Worm (Caenorhabditis elegans) whole organism, L1 larva: Measurements from ENCODE around the gene smg-6.

Experiments used
- C16A3.4 ChIP-seq: fragments of 150-350 bp; optimal IDR thresholded peaks from 2 replicates; lab custom pipeline; 2014; ENCODE audit warnings: missing biosample characterization, missing genetic modification characterization
- F16B12.6 ChIP-seq: fragments of 150-350 bp; optimal IDR thresholded peaks from 2 replicates; lab custom pipeline; 2014; ENCODE audit warnings: missing biosample characterization, missing genetic modification characterization
- Y116A8C.19 ChIP-seq: sonication (generic microtip); optimal IDR thresholded peaks from 2 replicates; lab custom pipeline; 2016; ENCODE audit warnings: missing compliant biosample characterization, missing genetic modification characterization, borderline replicate concordance
- aly-2 ChIP-seq: fragments of 150-350 bp; optimal IDR thresholded peaks from 2 replicates; lab custom pipeline; 2014; ENCODE audit warnings: missing biosample characterization, missing genetic modification characterization
- blmp-1 ChIP-seq: fragments of 150-350 bp; optimal IDR thresholded peaks from 2 replicates; lab custom pipeline; 2014; ENCODE audit warnings: missing biosample characterization, missing genetic modification characterization
- ceh-82 ChIP-seq, 3 experiments: fragments of 150-350 bp in 1 of 3; sonication (generic microtip) in 2 of 3; optimal IDR thresholded peaks; 2 replicates each; lab custom pipeline; 2014 to 2017; ENCODE audit warnings: missing biosample characterization in 3 of 3, missing genetic modification characterization in 3 of 3
- ceh-88 ChIP-seq: fragments of 200-800 bp; sonication (Bioruptor generic); IDR thresholded peaks from 2 replicates; pipeline ENCODE4 v1.3.6; 2022; ENCODE audit warnings: missing genetic modification characterization, missing compliant biosample characterization
- dpl-1 ChIP-seq, 3 experiments: fragments of 150-350 bp in 2 of 3; sonication (generic microtip) in 1 of 3; optimal IDR thresholded peaks; 2 replicates each; lab custom pipeline; 2014 to 2017; ENCODE audit warnings: missing biosample characterization in 3 of 3, missing genetic modification characterization in 3 of 3, missing genetic modification reagents in 3 of 3
- efl-1 ChIP-seq, 4 experiments: fragments of 150-350 bp; optimal IDR thresholded peaks in 3 of 4; peaks in 1 of 4; 1 replicate in 1 of 4; 2 replicates in 3 of 4; lab custom pipeline; 2014; ENCODE audit warnings: missing biosample characterization in 2 of 4, missing genetic modification characterization in 2 of 4, missing genetic modification reagents in 2 of 4
- egl-27 ChIP-seq, 2 experiments: fragments of 150-350 bp in 1 of 2; sonication (generic microtip); optimal IDR thresholded peaks; 3 replicates each; lab custom pipeline; 2017 to 2018; ENCODE audit warnings: missing biosample characterization in 2 of 2, missing genetic modification characterization in 2 of 2, missing genetic modification reagents in 2 of 2
- hlh-17 ChIP-seq: fragments of 200-800 bp; sonication (Bioruptor generic); optimal IDR thresholded peaks from 2 replicates; lab custom pipeline; 2018; ENCODE audit warnings: missing genetic modification characterization, mild to moderate bottlenecking, missing compliant biosample characterization, moderate library complexity, borderline replicate concordance
- hlh-4 ChIP-seq: sonication (generic microtip); optimal IDR thresholded peaks from 2 replicates; lab custom pipeline; 2016; ENCODE audit warnings: mild to moderate bottlenecking, missing genetic modification characterization, missing compliant biosample characterization
- jun-1 ChIP-seq: fragments of 150-350 bp; optimal IDR thresholded peaks from 2 replicates; lab custom pipeline; 2014; ENCODE audit warnings: missing biosample characterization, missing genetic modification reagents, missing genetic modification characterization
- lin-13 ChIP-seq: fragments of 150-350 bp; optimal IDR thresholded peaks from 2 replicates; lab custom pipeline; 2014; ENCODE audit warnings: missing biosample characterization, missing genetic modification reagents, missing genetic modification characterization
- lin-14 ChIP-seq: fragments of 200-800 bp; sonication (Bioruptor generic); optimal IDR thresholded peaks from 2 replicates; lab custom pipeline; 2018; ENCODE audit warnings: mild to moderate bottlenecking, missing genetic modification characterization, moderate library complexity, missing compliant biosample characterization
- lin-35 ChIP-seq, 2 experiments: fragments of 150-350 bp; optimal IDR thresholded peaks; 2 replicates each; lab custom pipeline; 2014; ENCODE audit warnings: missing biosample characterization in 2 of 2, missing genetic modification characterization in 2 of 2, missing genetic modification reagents in 2 of 2
- lin-39 ChIP-seq: fragments of 150-350 bp; optimal IDR thresholded peaks from 2 replicates; lab custom pipeline; 2014; ENCODE audit warnings: missing biosample characterization, missing genetic modification reagents, missing genetic modification characterization
- lir-3 ChIP-seq: sonication (generic microtip); optimal IDR thresholded peaks from 2 replicates; lab custom pipeline; 2016; ENCODE audit warnings: mild to moderate bottlenecking, missing genetic modification characterization, moderate library complexity, missing compliant biosample characterization; ENCODE audit not compliant: poor library complexity
- lsy-2 ChIP-seq, 2 experiments: fragments of 150-350 bp; optimal IDR thresholded peaks; 2 replicates each; lab custom pipeline; 2014; ENCODE audit warnings: missing biosample characterization in 2 of 2, missing genetic modification characterization in 2 of 2
- mab-9 ChIP-seq: fragments of 200-800 bp; sonication (Bioruptor generic); IDR thresholded peaks from 2 replicates; pipeline ENCODE4 v1.3.6; 2022; ENCODE audit warnings: missing genetic modification reagents, missing genetic modification characterization, missing compliant biosample characterization
- mep-1 ChIP-seq: fragments of 150-350 bp; optimal IDR thresholded peaks from 2 replicates; lab custom pipeline; 2014; ENCODE audit warnings: missing biosample characterization, missing genetic modification characterization
- nhr-12 ChIP-seq: sonication (generic microtip); optimal IDR thresholded peaks from 2 replicates; lab custom pipeline; 2017; ENCODE audit warnings: missing biosample characterization, missing genetic modification characterization
- nhr-237 ChIP-seq: fragments of 150-350 bp; optimal IDR thresholded peaks from 2 replicates; lab custom pipeline; 2014; ENCODE audit warnings: missing biosample characterization, missing genetic modification characterization
- nhr-47 ChIP-seq: sonication (generic microtip); optimal IDR thresholded peaks from 2 replicates; lab custom pipeline; 2016; ENCODE audit warnings: mild to moderate bottlenecking, missing genetic modification characterization, moderate library complexity, missing compliant biosample characterization
- nhr-84 ChIP-seq: sonication (generic microtip); optimal IDR thresholded peaks from 2 replicates; lab custom pipeline; 2017; ENCODE audit warnings: missing biosample characterization, missing genetic modification characterization
- nhr-85 ChIP-seq: sonication (generic microtip); peaks from one replicate; lab custom pipeline; 2016; ENCODE audit warnings: missing genetic modification characterization, inconsistent platforms, missing compliant biosample characterization
- skn-1 ChIP-seq: fragments of 150-350 bp; optimal IDR thresholded peaks from 2 replicates; lab custom pipeline; 2014; ENCODE audit warnings: missing biosample characterization, missing genetic modification characterization
- snu-23 ChIP-seq: sonication (generic microtip); optimal IDR thresholded peaks from 2 replicates; lab custom pipeline; 2016; ENCODE audit warnings: missing genetic modification characterization, missing compliant biosample characterization
- tbx-2 ChIP-seq: sonication (generic microtip); optimal IDR thresholded peaks from 2 replicates; lab custom pipeline; 2016; ENCODE audit warnings: missing genetic modification characterization, missing compliant biosample characterization
- tlp-1 ChIP-seq: fragments of 150-350 bp; optimal IDR thresholded peaks from 2 replicates; lab custom pipeline; 2014; ENCODE audit warnings: missing biosample characterization, missing genetic modification characterization
- unc-130 ChIP-seq: fragments of 150-350 bp; optimal IDR thresholded peaks from 2 replicates; lab custom pipeline; 2017; ENCODE audit warnings: missing biosample characterization, missing genetic modification characterization, inconsistent platforms
- xbp-1 ChIP-seq: sonication (generic microtip); optimal IDR thresholded peaks from 2 replicates; lab custom pipeline; 2016; ENCODE audit warnings: missing genetic modification characterization, missing compliant biosample characterization
- zag-1 ChIP-seq: fragments of 150-350 bp; optimal IDR thresholded peaks from 2 replicates; lab custom pipeline; 2014; ENCODE audit warnings: missing biosample characterization, missing genetic modification characterization

smg-6 gene

ce11 chrIII:2482171-2482570, 8.5 kb downstream of the smg-6 start:
- TF ChIP-seq lin-13 (GFP tag; lab: Kevin White, UChicago) (peak; percentile 51), nhr-85 (tag; lab: Kevin White, UChicago) (peak; percentile 58), hlh-4 (tag; lab: Kevin White, UChicago) (no peak), egl-27 (tag; optimal IDR thresholded peaks at IDR 0.05; lab: Kevin White, UChicago) (no peak), C16A3.4 (tag; lab: Kevin White, UChicago) (no peak), aly-2 (tag; lab: Kevin White, UChicago) (no peak), lsy-2 (tag; optimal IDR thresholded peaks at IDR 0.05; lab: Kevin White, UChicago) (peak; percentile 30 to 61)

- TF ChIP-seq hlh-17 (GFP tag; lab: Kevin White, UChicago) = no peak
Measured at ce11 chrIII:2482754-2483153, 9.1 kb downstream of the smg-6 start.

ce11 chrIII:2487046-2487760, 13.5 kb downstream of the smg-6 start, which contains the start of gene Y54F10AL.1:
Gene Y54F10AL.1 (plus strand): TSS chrIII:2487710.
- TF ChIP-seq nhr-237 (tag; lab: Kevin White, UChicago) = no peak
- no peak for TF ChIP-seq unc-130 (tag; lab: Kevin White, UChicago)
- TF ChIP-seq zag-1 = no peak
- no peak for TF ChIP-seq nhr-12
- TF ChIP-seq xbp-1 (tag; lab: Kevin White, UChicago) = peak; percentile 38
- no peak for TF ChIP-seq C16A3.4 (tag; lab: Kevin White, UChicago)
- TF ChIP-seq blmp-1 (tag; lab: Kevin White, UChicago) = peak; percentile 29
- TF ChIP-seq tlp-1 (tag; lab: Kevin White, UChicago) = no peak
- TF ChIP-seq skn-1 (tag; lab: Kevin White, UChicago) = peak; percentile 20
- peak; percentile 39 to 48 for TF ChIP-seq lin-35 (GFP tag; optimal IDR thresholded peaks at IDR 0.05; lab: Kevin White, UChicago)
- TF ChIP-seq efl-1 (optimal IDR thresholded peaks at IDR 0.05; lab: Kevin White, UChicago) = peak; percentile 40 to 57
- TF ChIP-seq efl-1 (GFP tag; optimal IDR thresholded peaks at IDR 0.05 in 1 of 2; lab: Kevin White, UChicago) = peak; percentile 53 to 94
- peak; percentile 44 for TF ChIP-seq snu-23 (GFP tag; lab: Kevin White, UChicago)
- no peak for TF ChIP-seq nhr-47 (tag; lab: Kevin White, UChicago)
- no peak for TF ChIP-seq tbx-2 (tag; lab: Kevin White, UChicago)
- TF ChIP-seq hlh-4 (tag; lab: Kevin White, UChicago) = no peak
- TF ChIP-seq ceh-82 (tag; optimal IDR thresholded peaks at IDR 0.05; lab: Kevin White, UChicago) = peak in 1 of 3 experiments; percentile 15
- TF ChIP-seq lir-3 (tag; lab: Kevin White, UChicago) = no peak
- TF ChIP-seq F16B12.6 (tag; lab: Kevin White, UChicago) = peak; percentile 88
- TF ChIP-seq ceh-88 (GFP tag; lab: Robert Waterston, UW) = no peak
- no peak for TF ChIP-seq Y116A8C.19 (tag; lab: Kevin White, UChicago)
- TF ChIP-seq jun-1 = no peak
- no peak for TF ChIP-seq lin-39
- peak; percentile 58 to 61 for TF ChIP-seq lsy-2 (tag; optimal IDR thresholded peaks at IDR 0.05; lab: Kevin White, UChicago)
- TF ChIP-seq lin-13 (GFP tag; lab: Kevin White, UChicago) = no peak
- peak in 2 of 3 experiments; percentile 35 to 67 for TF ChIP-seq dpl-1 (GFP tag; optimal IDR thresholded peaks at IDR 0.05; lab: Kevin White, UChicago)
- TF ChIP-seq mep-1 (tag; lab: Kevin White, UChicago) = peak; percentile 26
- TF ChIP-seq lin-14 (GFP tag; lab: Kevin White, UChicago) = no peak
- no peak for TF ChIP-seq nhr-84 (tag; lab: Kevin White, UChicago)

ce11 chrIII:2497270-2498201, 23.9 kb downstream of the smg-6 start:
- peak; percentile 69; the same call in 1 of the 2 replicates for TF ChIP-seq mab-9
- TF ChIP-seq, all 84 proteins: peak for 1; not testable (repeated sequence) for 83
